Fruit fly (Drosophila melanogaster) whole organism, prepupa: ENCODE data around the gene CG10405.

Experiments
- CG10631 ChIP-seq: fragments of 200-800 bp; sonication (Bioruptor generic); optimal IDR thresholded peaks from 2 replicates; lab custom pipeline; 2016; ENCODE audit warnings: missing biosample characterization, missing genetic modification characterization
- CG1621 ChIP-seq: fragments of 200-800 bp; sonication (Bioruptor generic); optimal IDR thresholded peaks from 3 replicates; lab custom pipeline; 2018; ENCODE audit warnings: missing biosample characterization, mild to moderate bottlenecking, missing genetic modification characterization
- CG6163 ChIP-seq: fragments of 200-800 bp; sonication (Bioruptor generic); IDR thresholded peaks from 3 replicates; pipeline ENCODE4 v1.3.6; 2022; ENCODE audit warnings: missing biosample characterization, missing genetic modification characterization
- CG6854 ChIP-seq: fragments of 200-800 bp; sonication (Bioruptor generic); optimal IDR thresholded peaks from 2 replicates; lab custom pipeline; 2017; ENCODE audit warnings: missing biosample characterization, mild to moderate bottlenecking, missing genetic modification characterization
- Ets21C ChIP-seq: fragments of 200-800 bp; sonication (Bioruptor generic); optimal IDR thresholded peaks from 3 replicates; lab custom pipeline; 2016; ENCODE audit warnings: missing biosample characterization, missing genetic modification characterization
- Hr39 ChIP-seq: fragments of 200-800 bp; sonication (Bioruptor generic); optimal IDR thresholded peaks from 2 replicates; lab custom pipeline; 2016; ENCODE audit warnings: missing biosample characterization, missing genetic modification characterization
- OdsH ChIP-seq: fragments of 200-800 bp; sonication (Bioruptor generic); optimal IDR thresholded peaks from 3 replicates; lab custom pipeline; 2016; ENCODE audit warnings: missing biosample characterization, missing genetic modification characterization
- Sox102F ChIP-seq: fragments of 200-800 bp; sonication (Bioruptor generic); optimal IDR thresholded peaks from 2 replicates; lab custom pipeline; 2016; ENCODE audit warnings: missing biosample characterization, mild to moderate bottlenecking, missing genetic modification characterization
- Sox14 ChIP-seq: fragments of 200-800 bp; sonication (Bioruptor generic); optimal IDR thresholded peaks from 3 replicates; lab custom pipeline; 2016; ENCODE audit warnings: missing biosample characterization, missing genetic modification characterization
- dac ChIP-seq: fragments of 200-800 bp; sonication (Bioruptor generic); optimal IDR thresholded peaks from 2 replicates; lab custom pipeline; 2017; ENCODE audit warnings: missing biosample characterization, mild to moderate bottlenecking, missing genetic modification characterization
- fkh ChIP-seq: fragments of 200-800 bp; sonication (Bioruptor generic); optimal IDR thresholded peaks from 3 replicates; lab custom pipeline; 2017; ENCODE audit warnings: missing biosample characterization, mild to moderate bottlenecking, missing genetic modification characterization, moderate library complexity
- ss ChIP-seq, 2 experiments: fragments of 200-800 bp; sonication (Bioruptor generic); optimal IDR thresholded peaks; 2 replicates in 1 of 2; 3 replicates in 1 of 2; lab custom pipeline; 2017 to 2018; ENCODE audit warnings: mild to moderate bottlenecking in 2 of 2, missing biosample characterization in 2 of 2, missing genetic modification characterization in 2 of 2, moderate library complexity in 1 of 2

DNA sequence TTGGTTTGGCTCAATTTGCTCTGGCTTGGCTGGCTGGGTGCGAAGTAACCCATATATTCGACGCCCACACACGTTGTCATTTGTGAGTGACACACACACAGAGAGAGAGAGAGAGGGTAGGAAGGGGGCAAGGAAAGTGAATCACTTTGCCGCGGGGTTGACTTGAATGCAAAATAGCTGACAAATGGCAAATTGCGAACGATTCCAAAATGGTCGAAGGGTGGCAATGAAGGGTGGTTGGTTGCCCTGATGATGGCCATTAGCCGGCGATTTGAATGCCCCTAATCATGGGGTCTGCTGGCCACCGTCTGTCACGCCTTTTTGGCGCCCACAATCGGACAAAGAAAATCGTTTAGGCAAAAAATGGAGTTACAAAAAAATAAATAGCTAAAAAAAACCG, 43.6 kb upstream of the CG10405 start:
- TF ChIP-seq CG1621 (tag; lab: Kevin White, UChicago) (no peak), ss (GFP tag; optimal IDR thresholded peaks at IDR 0.05; lab: Kevin White, UChicago) (no peak), Ets21C (GFP tag; lab: Kevin White, UChicago) (no peak), CG6854 (GFP tag; lab: Kevin White, UChicago) (no peak), CG10631 (GFP tag; lab: Kevin White, UChicago) (no peak), Sox102F (GFP tag; lab: Kevin White, UChicago) (no peak), fkh (GFP tag; lab: Kevin White, UChicago) (no peak), Sox14 (no peak), dac (GFP tag; lab: Kevin White, UChicago) (no peak), CG6163 (GFP tag; lab: Robert Waterston, UW) (no peak), OdsH (GFP tag; lab: Kevin White, UChicago) (no peak), Hr39 (GFP tag; lab: Kevin White, UChicago) (no peak)
